Fruit fly (Drosophila melanogaster) whole organism, prepupa: ENCODE data around the gene CG43332.
A peak's percentile ranks its signal among the peaks of the same experiment; 100 is the strongest.

ENCODE experiments used
- Blimp-1 ChIP-seq: fragments of 200-800 bp; sonication (Bioruptor generic); optimal IDR thresholded peaks from 3 replicates; lab custom pipeline; 2017; ENCODE audit warnings: missing biosample characterization, missing genetic modification characterization, mild to moderate bottlenecking, moderate library complexity, missing genetic modification reagents
- CG10669 ChIP-seq: fragments of 200-800 bp; sonication (Bioruptor generic); optimal IDR thresholded peaks from 3 replicates; lab custom pipeline; 2018; ENCODE audit warnings: missing biosample characterization, mild to moderate bottlenecking, missing genetic modification characterization, moderate library complexity
- CG11294 ChIP-seq: fragments of 200-800 bp; sonication (Bioruptor generic); IDR thresholded peaks from 2 replicates; pipeline ENCODE4 v1.3.6; 2022; ENCODE audit warnings: missing biosample characterization, missing genetic modification characterization
- CG11902 ChIP-seq: fragments of 200-800 bp; sonication (Bioruptor generic); optimal IDR thresholded peaks from 3 replicates; lab custom pipeline; 2016; ENCODE audit warnings: missing biosample characterization, missing genetic modification characterization
- CG15336 ChIP-seq: fragments of 200-800 bp; sonication (Bioruptor generic); IDR thresholded peaks from 2 replicates; pipeline ENCODE4 v1.3.6; 2022; ENCODE audit warnings: missing biosample characterization, missing genetic modification characterization
- CG16779 ChIP-seq: fragments of 200-800 bp; sonication (Bioruptor generic); optimal IDR thresholded peaks from 3 replicates; lab custom pipeline; 2017; ENCODE audit warnings: missing biosample characterization, mild to moderate bottlenecking, missing genetic modification characterization
- CG32006 ChIP-seq: fragments of 200-800 bp; sonication (Bioruptor generic); optimal IDR thresholded peaks from 3 replicates; lab custom pipeline; 2017; ENCODE audit warnings: missing biosample characterization, mild to moderate bottlenecking, missing genetic modification characterization
- CG3919 ChIP-seq: fragments of 200-800 bp; sonication (Bioruptor generic); optimal IDR thresholded peaks from 3 replicates; lab custom pipeline; 2016; ENCODE audit warnings: missing biosample characterization, missing genetic modification characterization
- CG6163 ChIP-seq: fragments of 200-800 bp; sonication (Bioruptor generic); IDR thresholded peaks from 3 replicates; pipeline ENCODE4 v1.3.6; 2022; ENCODE audit warnings: missing biosample characterization, missing genetic modification characterization
- CG6276 ChIP-seq: fragments of 200-800 bp; sonication (Bioruptor generic); optimal IDR thresholded peaks from 2 replicates; lab custom pipeline; 2017; ENCODE audit warnings: missing biosample characterization, mild to moderate bottlenecking, missing genetic modification characterization
- CG6792 ChIP-seq: fragments of 200-800 bp; sonication (Bioruptor generic); optimal IDR thresholded peaks from 3 replicates; lab custom pipeline; 2016; ENCODE audit warnings: missing biosample characterization, missing genetic modification characterization
- CG6854 ChIP-seq: fragments of 200-800 bp; sonication (Bioruptor generic); optimal IDR thresholded peaks from 2 replicates; lab custom pipeline; 2017; ENCODE audit warnings: missing biosample characterization, mild to moderate bottlenecking, missing genetic modification characterization
- CG7368 ChIP-seq: fragments of 200-800 bp; sonication (Bioruptor generic); optimal IDR thresholded peaks from 3 replicates; lab custom pipeline; 2016; ENCODE audit warnings: missing biosample characterization, missing genetic modification characterization
- CG8319 ChIP-seq: fragments of 200-800 bp; sonication (Bioruptor generic); optimal IDR thresholded peaks from 3 replicates; lab custom pipeline; 2016; ENCODE audit warnings: missing biosample characterization, missing genetic modification characterization
- CG8632 ChIP-seq: fragments of 200-800 bp; sonication (Bioruptor generic); optimal IDR thresholded peaks from 3 replicates; lab custom pipeline; 2016; ENCODE audit warnings: missing biosample characterization, missing genetic modification characterization
- CG9139 ChIP-seq: fragments of 200-800 bp; sonication (Bioruptor generic); optimal IDR thresholded peaks from 3 replicates; lab custom pipeline; 2017; ENCODE audit warnings: missing biosample characterization, mild to moderate bottlenecking, missing genetic modification characterization
- Eip75B ChIP-seq: fragments of 200-800 bp; sonication (Bioruptor generic); optimal IDR thresholded peaks from 3 replicates; lab custom pipeline; 2016; ENCODE audit warnings: missing biosample characterization, missing genetic modification characterization
- Eip78C ChIP-seq: fragments of 200-800 bp; sonication (Bioruptor generic); peaks from one replicate; lab custom pipeline; 2016; ENCODE audit warnings: missing biosample characterization, missing genetic modification characterization
- Eip93F ChIP-seq: fragments of 200-800 bp; sonication (Bioruptor generic); optimal IDR thresholded peaks from 2 replicates; lab custom pipeline; 2016; ENCODE audit warnings: missing biosample characterization, mild to moderate bottlenecking, missing genetic modification characterization
- Ets21C ChIP-seq: fragments of 200-800 bp; sonication (Bioruptor generic); optimal IDR thresholded peaks from 3 replicates; lab custom pipeline; 2016; ENCODE audit warnings: missing biosample characterization, missing genetic modification characterization
- Ets96B ChIP-seq: fragments of 200-800 bp; optimal IDR thresholded peaks from 2 replicates; lab custom pipeline; 2019; ENCODE audit warnings: missing biosample characterization, mild to moderate bottlenecking, missing genetic modification characterization, moderate library complexity
- Gug ChIP-seq: fragments of 200-800 bp; sonication (Bioruptor generic); IDR thresholded peaks from 2 replicates; pipeline ENCODE4 v1.3.6; 2022; ENCODE audit warnings: missing biosample characterization, missing genetic modification characterization
- Hr38 ChIP-seq: sonication (Bioruptor generic); optimal IDR thresholded peaks from 2 replicates; lab custom pipeline; 2016; ENCODE audit warnings: missing biosample characterization, missing genetic modification characterization
- Hr39 ChIP-seq: fragments of 200-800 bp; sonication (Bioruptor generic); optimal IDR thresholded peaks from 2 replicates; lab custom pipeline; 2016; ENCODE audit warnings: missing biosample characterization, missing genetic modification characterization
- Lpt ChIP-seq: fragments of 200-800 bp; sonication (Bioruptor generic); optimal IDR thresholded peaks from 3 replicates; lab custom pipeline; 2016; ENCODE audit warnings: missing biosample characterization, missing genetic modification characterization
- Met ChIP-seq: fragments of 200-800 bp; sonication (Bioruptor generic); optimal IDR thresholded peaks from 3 replicates; lab custom pipeline; 2016; ENCODE audit warnings: missing biosample characterization, missing genetic modification characterization
- OdsH ChIP-seq: fragments of 200-800 bp; sonication (Bioruptor generic); optimal IDR thresholded peaks from 3 replicates; lab custom pipeline; 2016; ENCODE audit warnings: missing biosample characterization, missing genetic modification characterization
- Smox ChIP-seq: fragments of 200-800 bp; sonication (Bioruptor generic); optimal IDR thresholded peaks from 3 replicates; lab custom pipeline; 2016; ENCODE audit warnings: missing biosample characterization, missing genetic modification characterization
- achi ChIP-seq: fragments of 200-800 bp; sonication (Bioruptor generic); optimal IDR thresholded peaks from 3 replicates; lab custom pipeline; 2016; ENCODE audit warnings: missing biosample characterization, missing genetic modification characterization
- acj6 ChIP-seq: fragments of 200-800 bp; sonication (Bioruptor generic); optimal IDR thresholded peaks from 3 replicates; lab custom pipeline; 2016; ENCODE audit warnings: missing biosample characterization, missing genetic modification characterization
- cyc ChIP-seq: fragments of 200-800 bp; sonication (Bioruptor generic); optimal IDR thresholded peaks from 3 replicates; lab custom pipeline; 2016; ENCODE audit warnings: missing biosample characterization, missing genetic modification characterization
- dac ChIP-seq: fragments of 200-800 bp; sonication (Bioruptor generic); optimal IDR thresholded peaks from 2 replicates; lab custom pipeline; 2017; ENCODE audit warnings: missing biosample characterization, mild to moderate bottlenecking, missing genetic modification characterization
- dsx ChIP-seq: fragments of 200-800 bp; optimal IDR thresholded peaks from 3 replicates; lab custom pipeline; 2019; ENCODE audit warnings: missing biosample characterization, mild to moderate bottlenecking, missing genetic modification characterization, moderate library complexity; ENCODE audit not compliant: poor library complexity, severe bottlenecking
- eg ChIP-seq: fragments of 200-800 bp; sonication (Bioruptor generic); IDR thresholded peaks from 3 replicates; pipeline ENCODE4 v1.3.6; 2022; ENCODE audit warnings: missing biosample characterization, missing genetic modification characterization
- fd59A ChIP-seq: fragments of 200-800 bp; sonication (Bioruptor generic); optimal IDR thresholded peaks from 2 replicates; lab custom pipeline; 2017; ENCODE audit warnings: missing biosample characterization, mild to moderate bottlenecking, missing genetic modification characterization, missing genetic modification reagents
- fd85E ChIP-seq: fragments of 200-800 bp; sonication (Bioruptor generic); optimal IDR thresholded peaks from 3 replicates; lab custom pipeline; 2016; ENCODE audit warnings: missing biosample characterization, missing genetic modification characterization
- fkh ChIP-seq: fragments of 200-800 bp; sonication (Bioruptor generic); optimal IDR thresholded peaks from 3 replicates; lab custom pipeline; 2017; ENCODE audit warnings: missing biosample characterization, mild to moderate bottlenecking, missing genetic modification characterization, moderate library complexity
- net ChIP-seq: fragments of 200-800 bp; sonication (Bioruptor generic); optimal IDR thresholded peaks from 3 replicates; lab custom pipeline; 2016; ENCODE audit warnings: missing biosample characterization, missing genetic modification characterization
- pdm3 ChIP-seq: fragments of 200-800 bp; sonication (Bioruptor generic); optimal IDR thresholded peaks from 3 replicates; lab custom pipeline; 2016; ENCODE audit warnings: missing biosample characterization, missing genetic modification characterization
- salr ChIP-seq, 2 experiments: fragments of 200-800 bp; sonication (Bioruptor generic); optimal IDR thresholded peaks; 3 replicates each; lab custom pipeline; 2016 to 2018; ENCODE audit warnings: missing biosample characterization in 2 of 2, missing genetic modification characterization in 2 of 2, mild to moderate bottlenecking in 1 of 2
- spab ChIP-seq: fragments of 200-800 bp; sonication (Bioruptor generic); optimal IDR thresholded peaks from 2 replicates; lab custom pipeline; 2017; ENCODE audit warnings: missing biosample characterization, mild to moderate bottlenecking, missing genetic modification characterization, missing genetic modification reagents
- ss ChIP-seq, 2 experiments: fragments of 200-800 bp; sonication (Bioruptor generic); optimal IDR thresholded peaks; 2 replicates in 1 of 2; 3 replicates in 1 of 2; lab custom pipeline; 2017 to 2018; ENCODE audit warnings: mild to moderate bottlenecking in 2 of 2, missing biosample characterization in 2 of 2, missing genetic modification characterization in 2 of 2, moderate library complexity in 1 of 2
- svp ChIP-seq: fragments of 200-800 bp; sonication (Bioruptor generic); peaks from one replicate; lab custom pipeline; 2016; ENCODE audit warnings: missing biosample characterization, missing genetic modification characterization
- topi ChIP-seq: fragments of 200-800 bp; sonication (Bioruptor generic); optimal IDR thresholded peaks from 3 replicates; lab custom pipeline; 2016; ENCODE audit warnings: missing biosample characterization, missing genetic modification characterization
- vri ChIP-seq: fragments of 200-800 bp; sonication (Bioruptor generic); optimal IDR thresholded peaks from 3 replicates; lab custom pipeline; 2016; ENCODE audit warnings: missing biosample characterization, mild to moderate bottlenecking, missing genetic modification characterization

The CG43332 gene

dm6 chr2L:14157993-14158392 is 5.0 kb downstream of the CG43332 start:
- TF ChIP-seq vri: no peak
- TF ChIP-seq, all 60 proteins: peak for 0

- no peak for TF ChIP-seq acj6 (GFP tag; lab: Kevin White, UChicago)
- TF ChIP-seq topi (GFP tag; lab: Kevin White, UChicago): no peak
- TF ChIP-seq ss (GFP tag; optimal IDR thresholded peaks at IDR 0.05; lab: Kevin White, UChicago): no peak
- TF ChIP-seq CG10669 (GFP tag; lab: Kevin White, UChicago): no peak
- TF ChIP-seq Smox (GFP tag; lab: Kevin White, UChicago): no peak
- TF ChIP-seq Ets21C (GFP tag; lab: Kevin White, UChicago): no peak
- TF ChIP-seq dac (GFP tag; lab: Kevin White, UChicago): no peak
- no peak for TF ChIP-seq CG3919 (GFP tag; lab: Kevin White, UChicago)
- no peak for TF ChIP-seq eg (GFP tag; lab: Robert Waterston, UW)
- TF ChIP-seq Met (GFP tag; lab: Kevin White, UChicago): no peak
- no peak for TF ChIP-seq CG6854 (GFP tag; lab: Kevin White, UChicago)
- TF ChIP-seq net (GFP tag; lab: Kevin White, UChicago): no peak
- no peak for TF ChIP-seq fd59A
- no peak for TF ChIP-seq CG8632
- no peak for TF ChIP-seq Eip78C (GFP tag; lab: Kevin White, UChicago)
- TF ChIP-seq Eip93F (GFP tag; lab: Kevin White, UChicago): no peak
Measured at dm6 chr2L:14146368-14146767, 16.7 kb downstream of the CG43332 start.

- no peak for TF ChIP-seq CG7368 (GFP tag; lab: Kevin White, UChicago)
- no peak for TF ChIP-seq CG11902 (GFP tag; lab: Kevin White, UChicago)
- TF ChIP-seq svp (GFP tag; lab: Kevin White, UChicago): peak; percentile 94
- TF ChIP-seq CG6792 (GFP tag; lab: Kevin White, UChicago): no peak
Measured at dm6 chr2L:14142842-14143241, 20.2 kb downstream of the CG43332 start.

dm6 chr2L:14141238-14141637 is 21.8 kb downstream of the CG43332 start:
- no peak for TF ChIP-seq CG6276
- no peak for TF ChIP-seq Hr39
- no peak for TF ChIP-seq salr (GFP tag; optimal IDR thresholded peaks at IDR 0.05; lab: Kevin White, UChicago)
- TF ChIP-seq Blimp-1 (GFP tag; lab: Kevin White, UChicago): no peak
- peak; percentile 30 for TF ChIP-seq CG6792 (GFP tag; lab: Kevin White, UChicago)
- no peak for TF ChIP-seq CG8319 (GFP tag; lab: Kevin White, UChicago)
- TF ChIP-seq Gug: no peak
- TF ChIP-seq CG3919 (GFP tag; lab: Kevin White, UChicago): peak; percentile 41
- TF ChIP-seq Hr38 (GFP tag; lab: Kevin White, UChicago): no peak
- TF ChIP-seq CG11294 (GFP tag; lab: Robert Waterston, UW): no peak
- TF ChIP-seq topi (GFP tag; lab: Kevin White, UChicago): peak; percentile 27
- no peak for TF ChIP-seq fkh (GFP tag; lab: Kevin White, UChicago)
- peak; percentile 34 for TF ChIP-seq achi (GFP tag; lab: Kevin White, UChicago)
- TF ChIP-seq net (GFP tag; lab: Kevin White, UChicago): peak; percentile 9
- peak; percentile 16 for TF ChIP-seq Eip75B (GFP tag; lab: Kevin White, UChicago)
- no peak for TF ChIP-seq fd59A
- no peak for TF ChIP-seq dac (GFP tag; lab: Kevin White, UChicago)
- no peak for TF ChIP-seq CG16779
- TF ChIP-seq OdsH (GFP tag; lab: Kevin White, UChicago): peak; percentile 24
- TF ChIP-seq cyc (GFP tag; lab: Kevin White, UChicago): peak; percentile 7
- TF ChIP-seq CG6854 (GFP tag; lab: Kevin White, UChicago): no peak
- peak; percentile 39; the same call in 1 of the 3 replicates for TF ChIP-seq CG6163 (GFP tag; lab: Robert Waterston, UW)
- no peak for TF ChIP-seq eg (GFP tag; lab: Robert Waterston, UW)
- TF ChIP-seq Met (GFP tag; lab: Kevin White, UChicago): no peak
- TF ChIP-seq Lpt: no peak
- TF ChIP-seq pdm3: peak; percentile 17
- peak; percentile 3 for TF ChIP-seq CG8632
- TF ChIP-seq CG7368 (GFP tag; lab: Kevin White, UChicago): no peak
- no peak for TF ChIP-seq fd85E (GFP tag; lab: Kevin White, UChicago)
- no peak for TF ChIP-seq CG9139 (GFP tag; lab: Kevin White, UChicago)
- peak; percentile 34 for TF ChIP-seq dsx
- TF ChIP-seq spab (GFP tag; lab: Kevin White, UChicago): peak; percentile 9
- peak; percentile 46 for TF ChIP-seq CG15336 (GFP tag; lab: Robert Waterston, UW)
- peak; percentile 53 for TF ChIP-seq svp (GFP tag; lab: Kevin White, UChicago)
- TF ChIP-seq CG32006 (GFP tag; lab: Kevin White, UChicago): peak; percentile 42
- TF ChIP-seq CG10669 (GFP tag; lab: Kevin White, UChicago): peak; percentile 1
- peak; percentile 36 for TF ChIP-seq Ets96B (tag; lab: Kevin White, UChicago)
